Fruit fly (Drosophila melanogaster) whole organism, prepupa: ENCODE data around the gene pico.

Source experiments
- CG11762 ChIP-seq: fragments of 200-800 bp; sonication (Bioruptor generic); optimal IDR thresholded peaks from 3 replicates; lab custom pipeline; 2016; ENCODE audit warnings: missing biosample characterization, missing genetic modification characterization; ENCODE audit not compliant: insufficient read depth
- CG1621 ChIP-seq: fragments of 200-800 bp; sonication (Bioruptor generic); optimal IDR thresholded peaks from 3 replicates; lab custom pipeline; 2018; ENCODE audit warnings: missing biosample characterization, mild to moderate bottlenecking, missing genetic modification characterization
- CG3919 ChIP-seq: fragments of 200-800 bp; sonication (Bioruptor generic); optimal IDR thresholded peaks from 3 replicates; lab custom pipeline; 2016; ENCODE audit warnings: missing biosample characterization, missing genetic modification characterization
- CG6854 ChIP-seq: fragments of 200-800 bp; sonication (Bioruptor generic); optimal IDR thresholded peaks from 2 replicates; lab custom pipeline; 2017; ENCODE audit warnings: missing biosample characterization, mild to moderate bottlenecking, missing genetic modification characterization
- Eip78C ChIP-seq: fragments of 200-800 bp; sonication (Bioruptor generic); peaks from one replicate; lab custom pipeline; 2016; ENCODE audit warnings: missing biosample characterization, missing genetic modification characterization
- Eip93F ChIP-seq: fragments of 200-800 bp; sonication (Bioruptor generic); optimal IDR thresholded peaks from 2 replicates; lab custom pipeline; 2016; ENCODE audit warnings: missing biosample characterization, mild to moderate bottlenecking, missing genetic modification characterization
- Hr39 ChIP-seq: fragments of 200-800 bp; sonication (Bioruptor generic); optimal IDR thresholded peaks from 2 replicates; lab custom pipeline; 2016; ENCODE audit warnings: missing biosample characterization, missing genetic modification characterization
- Met ChIP-seq: fragments of 200-800 bp; sonication (Bioruptor generic); optimal IDR thresholded peaks from 3 replicates; lab custom pipeline; 2016; ENCODE audit warnings: missing biosample characterization, missing genetic modification characterization
- dsx ChIP-seq: fragments of 200-800 bp; optimal IDR thresholded peaks from 3 replicates; lab custom pipeline; 2019; ENCODE audit warnings: missing biosample characterization, mild to moderate bottlenecking, missing genetic modification characterization, moderate library complexity; ENCODE audit not compliant: poor library complexity, severe bottlenecking
- fkh ChIP-seq: fragments of 200-800 bp; sonication (Bioruptor generic); optimal IDR thresholded peaks from 3 replicates; lab custom pipeline; 2017; ENCODE audit warnings: missing biosample characterization, mild to moderate bottlenecking, missing genetic modification characterization, moderate library complexity

DNA sequence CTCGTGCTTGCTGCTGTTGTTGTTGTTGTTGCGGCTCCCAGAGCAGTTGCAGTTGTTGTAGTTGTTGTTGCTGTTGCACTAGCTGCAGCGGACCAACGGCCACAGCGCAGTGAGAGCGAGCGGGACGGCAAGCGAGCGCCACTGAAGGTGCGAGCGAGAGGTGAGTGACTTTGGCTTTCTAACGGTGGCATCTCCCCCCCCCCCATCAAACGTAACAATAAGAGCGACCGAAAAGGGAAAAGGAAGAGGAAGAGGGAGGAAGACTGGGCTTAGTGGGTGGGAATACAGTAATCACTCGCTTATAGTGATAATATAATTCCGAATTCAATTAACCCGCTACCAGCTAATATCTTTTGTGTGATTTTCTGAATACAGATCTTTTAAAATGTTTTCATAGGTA, 15.1 kb upstream of the pico start:
- TF ChIP-seq dsx (GFP tag; lab: Kevin White, UChicago) (no peak), fkh (GFP tag; lab: Kevin White, UChicago) (no peak), Met (GFP tag; lab: Kevin White, UChicago) (no peak), CG6854 (GFP tag; lab: Kevin White, UChicago) (no peak), CG3919 (GFP tag; lab: Kevin White, UChicago) (no peak), Hr39 (no peak), Eip93F (no peak), CG11762 (GFP tag; lab: Kevin White, UChicago) (no peak), CG1621 (no peak), Eip78C (GFP tag; lab: Kevin White, UChicago) (no peak)
